Worm (Caenorhabditis elegans) whole organism, late embryonic: ENCODE data around the gene F53A2.9.
"Not testable (repeated sequence)": the region's sequence is repeated elsewhere in the genome, so short reads cannot be mapped to it uniquely, and the experiment has no call there.

Experiments
- F13H6.1 ChIP-seq: sonication (generic microtip); optimal IDR thresholded peaks from 2 replicates; lab custom pipeline; 2016; ENCODE audit warnings: missing genetic modification characterization, missing compliant biosample characterization
- T23F11.4 ChIP-seq: fragments of 200-800 bp; sonication (Bioruptor generic); optimal IDR thresholded peaks from 2 replicates; lab custom pipeline; 2018; ENCODE audit warnings: mild to moderate bottlenecking, missing genetic modification characterization, missing compliant biosample characterization
- Y22D7AL.16 ChIP-seq: sonication (generic microtip); optimal IDR thresholded peaks from 2 replicates; lab custom pipeline; 2016; ENCODE audit warnings: missing genetic modification characterization, missing compliant biosample characterization
- ahr-1 ChIP-seq: sonication (generic microtip); optimal IDR thresholded peaks from 2 replicates; lab custom pipeline; 2016; ENCODE audit warnings: missing genetic modification characterization, missing compliant biosample characterization
- ceh-18 ChIP-seq: sonication (generic microtip); optimal IDR thresholded peaks from 2 replicates; lab custom pipeline; 2016; ENCODE audit warnings: missing genetic modification characterization, missing compliant biosample characterization
- ceh-34 ChIP-seq: sonication (generic microtip); optimal IDR thresholded peaks from 2 replicates; lab custom pipeline; 2016; ENCODE audit warnings: mild to moderate bottlenecking, missing genetic modification characterization, missing compliant biosample characterization
- ceh-45 ChIP-seq: fragments of 200-800 bp; sonication (Bioruptor generic); IDR thresholded peaks from 2 replicates; pipeline ENCODE4 v1.3.6; 2022; ENCODE audit warnings: missing genetic modification reagents, missing genetic modification characterization, missing compliant biosample characterization
- ceh-6 ChIP-seq: fragments of 200-800 bp; sonication (Bioruptor generic); optimal IDR thresholded peaks from 2 replicates; lab custom pipeline; 2018; ENCODE audit warnings: mild to moderate bottlenecking, missing genetic modification characterization, missing compliant biosample characterization
- che-1 ChIP-seq: sonication (generic microtip); optimal IDR thresholded peaks from 2 replicates; lab custom pipeline; 2016; ENCODE audit warnings: mild to moderate bottlenecking, missing genetic modification characterization, missing compliant biosample characterization
- dmd-4 ChIP-seq: sonication (generic microtip); optimal IDR thresholded peaks from 2 replicates; lab custom pipeline; 2016; ENCODE audit warnings: borderline replicate concordance, missing genetic modification characterization, missing compliant biosample characterization
- ets-4 ChIP-seq: sonication (generic microtip); optimal IDR thresholded peaks from 2 replicates; lab custom pipeline; 2016; ENCODE audit warnings: missing genetic modification characterization, missing compliant biosample characterization
- fkh-6 ChIP-seq: sonication (generic microtip); optimal IDR thresholded peaks from 2 replicates; lab custom pipeline; 2016; ENCODE audit warnings: missing genetic modification characterization, missing compliant biosample characterization
- hlh-30 ChIP-seq: sonication (generic microtip); optimal IDR thresholded peaks from 2 replicates; lab custom pipeline; 2017; ENCODE audit warnings: antibody characterized with exemption, missing genetic modification characterization, missing compliant biosample characterization; ENCODE audit not compliant: insufficient read depth
- hlh-6 ChIP-seq: sonication (generic microtip); optimal IDR thresholded peaks from 2 replicates; lab custom pipeline; 2016; ENCODE audit warnings: missing genotype, missing genetic modification characterization, missing compliant biosample characterization
- hlh-8 ChIP-seq: sonication (generic microtip); optimal IDR thresholded peaks from 2 replicates; lab custom pipeline; 2016; ENCODE audit warnings: missing genotype, missing genetic modification characterization, missing compliant biosample characterization
- lim-6 ChIP-seq: sonication (generic microtip); optimal IDR thresholded peaks from 2 replicates; lab custom pipeline; 2016; ENCODE audit warnings: missing genetic modification characterization, missing compliant biosample characterization
- lin-11 ChIP-seq: fragments of 200-800 bp; sonication (Bioruptor generic); optimal IDR thresholded peaks from 2 replicates; lab custom pipeline; 2018; ENCODE audit warnings: mild to moderate bottlenecking, missing genetic modification characterization, missing compliant biosample characterization
- nfya-1 ChIP-seq: sonication (generic microtip); optimal IDR thresholded peaks from 2 replicates; lab custom pipeline; 2017; ENCODE audit warnings: missing genetic modification characterization, mild to moderate bottlenecking, missing compliant biosample characterization, antibody characterized with exemption, moderate library complexity
- nhr-11 ChIP-seq: fragments of 150-350 bp; optimal IDR thresholded peaks from 2 replicates; lab custom pipeline; 2014; ENCODE audit warnings: missing biosample characterization, missing genetic modification characterization
- nhr-232 ChIP-seq: sonication (generic microtip); optimal IDR thresholded peaks from 2 replicates; lab custom pipeline; 2016; ENCODE audit warnings: missing genetic modification characterization, missing compliant biosample characterization
- pag-3 ChIP-seq: sonication (generic microtip); optimal IDR thresholded peaks from 2 replicates; lab custom pipeline; 2016; ENCODE audit warnings: missing compliant biosample characterization, missing genetic modification characterization, borderline replicate concordance
- pha-2 ChIP-seq: sonication (generic microtip); optimal IDR thresholded peaks from 2 replicates; lab custom pipeline; 2017; ENCODE audit warnings: mild to moderate bottlenecking, missing genetic modification characterization, missing compliant biosample characterization
- pha-4 ChIP-seq: fragments of 150-350 bp; optimal IDR thresholded peaks from 2 replicates; lab custom pipeline; 2018; ENCODE audit warnings: missing biosample characterization, missing genetic modification reagents, missing genetic modification characterization
- pros-1 ChIP-seq: fragments of 150-350 bp; optimal IDR thresholded peaks from 2 replicates; lab custom pipeline; 2014; ENCODE audit warnings: missing biosample characterization, missing genetic modification reagents, missing genetic modification characterization
- ref-2 ChIP-seq: sonication (generic microtip); optimal IDR thresholded peaks from 2 replicates; lab custom pipeline; 2016; ENCODE audit warnings: missing genetic modification characterization, missing compliant biosample characterization
- syd-9 ChIP-seq: sonication (generic microtip); optimal IDR thresholded peaks from 2 replicates; lab custom pipeline; 2016; ENCODE audit warnings: mild to moderate bottlenecking, missing genetic modification characterization, moderate library complexity, missing compliant biosample characterization
- tbx-2 ChIP-seq: sonication (generic microtip); optimal IDR thresholded peaks from 2 replicates; lab custom pipeline; 2016; ENCODE audit warnings: missing genetic modification characterization, missing compliant biosample characterization
- tbx-7 ChIP-seq: sonication (generic microtip); optimal IDR thresholded peaks from 2 replicates; lab custom pipeline; 2016; ENCODE audit warnings: missing genotype, missing genetic modification characterization, missing compliant biosample characterization
- unc-3 ChIP-seq, 2 experiments: fragments of 200-800 bp in 1 of 2; sonication (Bioruptor generic) in 1 of 2; sonication (generic microtip) in 1 of 2; conservative IDR thresholded peaks in 1 of 2; optimal IDR thresholded peaks in 1 of 2; 2 replicates each; pipeline versions ENCODE4 v1.3.6 to Lab custom; 2016 to 2022; ENCODE audit warnings: missing compliant biosample characterization in 2 of 2, missing genetic modification characterization in 2 of 2, missing genetic modification reagents in 1 of 2
- unc-42 ChIP-seq: sonication (generic microtip); optimal IDR thresholded peaks from 2 replicates; lab custom pipeline; 2016; ENCODE audit warnings: missing genotype, missing genetic modification characterization, missing compliant biosample characterization

F53A2.9 gene

ce11 chrIII:13359256-13359655, at the start of gene F53A2.9:
Gene F53A2.9, minus strand, starts transcription at chrIII:13359356.
- TF ChIP-seq hlh-8 (tag; lab: Kevin White, UChicago): no peak
- no peak for TF ChIP-seq unc-42
- TF ChIP-seq lim-6 (tag; lab: Kevin White, UChicago): no peak
- no peak for TF ChIP-seq ceh-34 (tag; lab: Kevin White, UChicago)
- TF ChIP-seq nhr-11: no peak
- no peak for TF ChIP-seq nhr-232
- no peak for TF ChIP-seq fkh-6
- no peak for TF ChIP-seq ref-2 (tag; lab: Kevin White, UChicago)
- TF ChIP-seq pha-2: no peak
- no peak for TF ChIP-seq nfya-1 (tag; lab: Kevin White, UChicago)
- no peak for TF ChIP-seq syd-9 (tag; lab: Kevin White, UChicago)

- no peak for TF ChIP-seq hlh-30 (tag; lab: Kevin White, UChicago)
- TF ChIP-seq lin-11 (tag; lab: Kevin White, UChicago): no peak
- no peak for TF ChIP-seq pag-3 (tag; lab: Kevin White, UChicago)
- no peak for TF ChIP-seq ceh-18 (tag; lab: Kevin White, UChicago)
Observed at ce11 chrIII:13405504-13405903, 46.3 kb upstream of the F53A2.9 start, which contains the start of gene nas-1. Gene nas-1, plus strand, starts transcription at chrIII:13405804.

- TF ChIP-seq fkh-6: no peak
- no peak for TF ChIP-seq syd-9 (tag; lab: Kevin White, UChicago)
- no peak for TF ChIP-seq F13H6.1 (tag; lab: Kevin White, UChicago)
- TF ChIP-seq T23F11.4: no peak
- no peak for TF ChIP-seq unc-3 (GFP tag; conservative IDR thresholded peaks at IDR 0.05; lab: Robert Waterston, UW)
- no peak for TF ChIP-seq unc-3 (tag; optimal IDR thresholded peaks at IDR 0.05; lab: Kevin White, UChicago)
- no peak for TF ChIP-seq dmd-4 (tag; lab: Kevin White, UChicago)
- TF ChIP-seq ahr-1: no peak
Observed at ce11 chrIII:13404418-13404817, 45.3 kb upstream of the F53A2.9 start, which contains the start of gene ttr-52. Gene ttr-52, plus strand, starts transcription at chrIII:13404718.

- no peak for TF ChIP-seq Y22D7AL.16 (tag; lab: Kevin White, UChicago)
- no peak for TF ChIP-seq hlh-6 (tag; lab: Kevin White, UChicago)
- TF ChIP-seq pag-3 (tag; lab: Kevin White, UChicago): no peak
- no peak for TF ChIP-seq ceh-34 (tag; lab: Kevin White, UChicago)
- TF ChIP-seq ceh-6: no peak
- no peak for TF ChIP-seq pha-4 (tag; lab: Kevin White, UChicago)
- no peak for TF ChIP-seq F13H6.1 (tag; lab: Kevin White, UChicago)
- no peak for TF ChIP-seq tbx-7 (tag; lab: Kevin White, UChicago)
- TF ChIP-seq ahr-1: no peak
- no peak for TF ChIP-seq ceh-45 (GFP tag; lab: Robert Waterston, UW)
- TF ChIP-seq pros-1 (tag; lab: Kevin White, UChicago): no peak
- no peak for TF ChIP-seq ets-4
- TF ChIP-seq hlh-30 (tag; lab: Kevin White, UChicago): no peak
- no peak for TF ChIP-seq ref-2 (tag; lab: Kevin White, UChicago)
- no peak for TF ChIP-seq che-1
- TF ChIP-seq ceh-18 (tag; lab: Kevin White, UChicago): no peak
Observed at ce11 chrIII:13402934-13403333, 43.8 kb upstream of the F53A2.9 start, which contains the start of gene mig-18. Gene mig-18, plus strand, starts transcription at chrIII:13403234.

- not testable (repeated sequence) for TF ChIP-seq fkh-6; hlh-30 (tag; lab: Kevin White, UChicago); tbx-2
- TF ChIP-seq, all 69 proteins: peak for 0; not testable (repeated sequence) for 69
Observed at ce11 chrIII:13401673-13402258, 42.6 kb upstream of the F53A2.9 start, which contains the start of the genes srlf-9 and srlf-10. Gene srlf-9, minus strand, starts transcription at chrIII:13401773. Gene srlf-10, plus strand, starts transcription at chrIII:13402208.
